Worm (Caenorhabditis elegans) whole organism, L4/young adult: Measurements from ENCODE around the gene Y69A2AR.16.

ENCODE experiments used
- dao-5 ChIP-seq: sonication (generic microtip); optimal IDR thresholded peaks from 2 replicates; lab custom pipeline; 2016; ENCODE audit warnings: missing genotype, missing genetic modification characterization, moderate library complexity, missing compliant biosample characterization
- him-1 ChIP-seq: sonication (generic microtip); optimal IDR thresholded peaks from 2 replicates; lab custom pipeline; 2016; ENCODE audit warnings: missing genotype, missing genetic modification reagents, missing genetic modification characterization, missing compliant biosample characterization

ce11 chrIV:2526836-2527235 lies 29.2 kb downstream of the Y69A2AR.16 start:
- TF ChIP-seq him-1 (tag; lab: Kevin White, UChicago) (no peak), dao-5 (tag; lab: Kevin White, UChicago) (no peak)
